Fruit fly (Drosophila melanogaster) whole organism: ENCODE measurements around the gene CG43923.
"Not testable (repeated sequence)": the region's sequence is repeated elsewhere in the genome, so short reads cannot be mapped to it uniquely, and the experiment has no call there.

Experiments used
- CG8478 ChIP-seq: fragments of >200 bp; optimal IDR thresholded peaks from 2 replicates; lab custom pipeline; 2018; ENCODE audit warnings: inconsistent platforms
- Dll ChIP-seq: fragments of >200 bp; optimal IDR thresholded peaks from 2 replicates; lab custom pipeline; 2017
- pan ChIP-seq: fragments of >200 bp; optimal IDR thresholded peaks from 2 replicates; lab custom pipeline; 2017
- psq ChIP-seq: fragments of >200 bp; optimal IDR thresholded peaks from 2 replicates; lab custom pipeline; 2017
- usp ChIP-seq: fragments of >200 bp; optimal IDR thresholded peaks from 2 replicates; lab custom pipeline; 2017; ENCODE audit warnings: missing biosample characterization, missing genetic modification characterization, mixed read lengths

dm6 chr2L:15694371-15694770, 18.5 kb upstream of the CG43923 start, which contains the start of gene CG44140:
- TF ChIP-seq pan (lab: Kevin White, UChicago); CG8478 (lab: Kevin White, UChicago); usp (GFP tag; lab: Kevin White, UChicago); Dll (lab: Kevin White, UChicago); psq (lab: Kevin White, UChicago): not testable (repeated sequence)
